Worm (Caenorhabditis elegans) whole organism, L4/young adult: ENCODE measurements around the gene ZK1098.6.

Experiments used
- W03F9.2 ChIP-seq: fragments of 150-350 bp; optimal IDR thresholded peaks from 2 replicates; lab custom pipeline; 2014; ENCODE audit warnings: missing biosample characterization, missing genetic modification characterization
- dao-5 ChIP-seq: sonication (generic microtip); optimal IDR thresholded peaks from 2 replicates; lab custom pipeline; 2016; ENCODE audit warnings: missing genotype, missing genetic modification characterization, moderate library complexity, missing compliant biosample characterization

ce11 chrIII:9500267-9500666 is 26.7 kb upstream of the ZK1098.6 start, which contains the start of gene sod-4:
- no peak for TF ChIP-seq W03F9.2 (tag; lab: Kevin White, UChicago)
- no peak for TF ChIP-seq dao-5 (tag; lab: Kevin White, UChicago)
